Worm (Caenorhabditis elegans): ENCODE measurements around the gene ift-81.

ift-81 gene

DNA sequence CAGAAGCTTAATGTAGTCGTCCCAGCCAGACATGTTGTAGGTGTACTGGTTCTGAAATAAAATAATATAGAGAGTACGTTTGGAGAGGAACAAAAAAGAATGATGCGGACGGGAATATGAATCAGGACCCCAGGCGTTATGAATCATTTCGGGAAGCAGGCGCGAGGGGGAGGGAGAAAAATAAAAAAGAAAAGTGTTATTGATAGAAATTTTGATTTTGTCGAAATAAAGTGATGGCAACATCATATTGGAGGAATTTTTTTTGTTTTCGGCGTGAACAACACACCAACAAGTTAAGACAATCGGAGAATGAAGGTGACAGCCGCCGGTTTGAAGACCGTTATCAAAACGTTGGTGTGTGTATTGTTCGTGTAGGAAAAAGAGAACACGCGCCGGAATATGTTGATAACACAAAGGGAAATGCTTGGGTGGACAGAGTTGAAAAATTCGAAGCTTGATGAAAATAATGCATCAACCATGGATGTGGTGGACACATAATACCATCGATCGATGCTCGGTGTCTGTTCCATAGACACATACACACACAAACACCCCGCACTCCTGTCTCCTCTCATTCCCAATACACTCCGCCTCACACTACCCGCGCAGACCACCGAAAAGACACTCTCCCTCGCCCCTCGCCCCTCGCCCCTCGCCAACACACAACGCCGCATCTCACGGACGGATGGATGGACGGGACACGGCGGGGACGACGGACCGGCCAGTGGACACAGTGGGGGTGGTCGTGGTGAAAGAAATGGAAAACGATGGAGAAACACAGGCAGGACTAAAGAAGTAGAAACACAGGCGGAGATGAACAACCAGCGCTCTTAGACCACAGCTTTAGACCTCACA is 55.9 kb downstream of the ift-81 start, which contains the start of gene pfn-2 (continued):
- TF ChIP-seq efl-1 (optimal IDR thresholded peaks at IDR 0.05) = no peak
- TF ChIP-seq efl-1 (GFP tag; optimal IDR thresholded peaks at IDR 0.05 in 1 of 2) = no peak
- TF ChIP-seq unc-130 (tag; optimal IDR thresholded peaks at IDR 0.05) = no peak
- TF ChIP-seq lin-39 (tag; optimal IDR thresholded peaks at IDR 0.05) = no peak
- TF ChIP-seq dsc-1 (tag; optimal IDR thresholded peaks at IDR 0.05) = peak; percentile 26
- no peak for TF ChIP-seq tlp-1 (tag; optimal IDR thresholded peaks at IDR 0.05)
- no peak for TF ChIP-seq sptf-1 (tag; optimal IDR thresholded peaks at IDR 0.05)
- TF ChIP-seq elt-2 (tag; optimal IDR thresholded peaks at IDR 0.05) = no peak
- TF ChIP-seq vab-15 (tag; optimal IDR thresholded peaks at IDR 0.05) = no peak
- no peak for TF ChIP-seq mef-2 (tag; optimal IDR thresholded peaks at IDR 0.05)
- TF ChIP-seq lin-13 (GFP tag; optimal IDR thresholded peaks at IDR 0.05) = no peak
- no peak for TF ChIP-seq lin-15B (tag; optimal IDR thresholded peaks at IDR 0.05)
- TF ChIP-seq nhr-90 (tag; optimal IDR thresholded peaks at IDR 0.05; ENCODE audit: poor library complexity) = peak; percentile 15
- TF ChIP-seq zag-1 (tag; optimal IDR thresholded peaks at IDR 0.05) = no peak
- TF ChIP-seq Y116A8C.19 (tag; optimal IDR thresholded peaks at IDR 0.05; ENCODE audit: borderline replicate concordance) = no peak
- TF ChIP-seq nhr-71 (tag; optimal IDR thresholded peaks at IDR 0.05) = peak; percentile 17
- TF ChIP-seq lin-35 (GFP tag; optimal IDR thresholded peaks at IDR 0.05) = peak in 1 of 2 experiments; percentile 4
- no peak for TF ChIP-seq ceh-63 (GFP tag; optimal IDR thresholded peaks at IDR 0.05)
- no peak for TF ChIP-seq efl-3 (GFP tag; optimal IDR thresholded peaks at IDR 0.05)
- TF ChIP-seq swsn-7 (tag; optimal IDR thresholded peaks at IDR 0.05) = peak; percentile 29
- TF ChIP-seq fkh-8 (tag; optimal IDR thresholded peaks at IDR 0.05) = no peak
- no peak for TF ChIP-seq elt-3 (tag; optimal IDR thresholded peaks at IDR 0.05)
- no peak for TF ChIP-seq jun-1 (tag; optimal IDR thresholded peaks at IDR 0.05)
- TF ChIP-seq lir-3 (tag; optimal IDR thresholded peaks at IDR 0.05; ENCODE audit: poor library complexity) = no peak
- no peak for TF ChIP-seq nhr-237 (tag; optimal IDR thresholded peaks at IDR 0.05)
- peak; percentile 23 for TF ChIP-seq nhr-47 (tag; optimal IDR thresholded peaks at IDR 0.05)
- TF ChIP-seq mdl-1 (tag; optimal IDR thresholded peaks at IDR 0.05) = peak in 1 of 2 experiments; percentile 11
- peak; percentile 14 for TF ChIP-seq ceh-8 (GFP tag; optimal IDR thresholded peaks at IDR 0.05)
- TF ChIP-seq pax-3 (tag; optimal IDR thresholded peaks at IDR 0.05) = no peak
- peak; percentile 70 for TF ChIP-seq nhr-85 (tag)
- TF ChIP-seq snpc-4 (tag; optimal IDR thresholded peaks at IDR 0.05) = no peak
- TF ChIP-seq pag-3 (tag; optimal IDR thresholded peaks at IDR 0.05; ENCODE audit: borderline replicate concordance, insufficient read depth) = no peak

DNA sequence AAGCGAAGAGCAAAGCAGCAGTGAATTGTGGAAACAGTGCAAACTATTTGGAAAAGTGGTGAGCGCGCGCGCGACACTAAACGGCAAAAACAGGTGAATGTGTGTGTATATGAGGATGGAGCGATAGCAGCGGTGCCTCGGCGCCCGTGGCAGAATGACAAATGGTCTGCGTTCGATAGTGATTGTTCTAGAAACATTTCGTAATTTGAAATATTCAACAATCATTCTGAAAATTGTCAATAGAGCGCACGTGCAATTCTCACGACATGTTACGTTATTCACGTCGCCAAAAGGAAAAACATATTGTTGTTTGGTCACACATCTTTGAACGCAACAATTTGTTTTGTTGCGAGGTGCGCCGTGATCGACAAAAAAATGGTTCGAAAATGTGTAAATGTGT is 56.9 kb downstream of the ift-81 start:
- TF ChIP-seq tbx-2 (tag; optimal IDR thresholded peaks at IDR 0.05) = no peak
- peak; percentile 17 for TF ChIP-seq snu-23 (GFP tag; optimal IDR thresholded peaks at IDR 0.05)
- TF ChIP-seq egl-27 (tag; optimal IDR thresholded peaks at IDR 0.05) = no peak
- TF ChIP-seq skn-1 (tag; optimal IDR thresholded peaks at IDR 0.05) = peak; percentile 52
- peak in 1 of 2 experiments; percentile 5 for TF ChIP-seq lin-35 (GFP tag; optimal IDR thresholded peaks at IDR 0.05)
- peak; percentile 3 for TF ChIP-seq nhr-71 (tag; optimal IDR thresholded peaks at IDR 0.05)
- peak; percentile 10 for TF ChIP-seq lin-14 (GFP tag; optimal IDR thresholded peaks at IDR 0.05)

Measured in whole organism, L1 larva.